Worm (Caenorhabditis elegans) whole organism, L4/young adult: Measurements from ENCODE around the gene kin-19.

Experiments used
- W03F9.2 ChIP-seq: fragments of 150-350 bp; optimal IDR thresholded peaks from 2 replicates; lab custom pipeline; 2014; ENCODE audit warnings: missing biosample characterization, missing genetic modification characterization
- him-1 ChIP-seq: sonication (generic microtip); optimal IDR thresholded peaks from 2 replicates; lab custom pipeline; 2016; ENCODE audit warnings: missing genotype, missing genetic modification reagents, missing genetic modification characterization, missing compliant biosample characterization

DNA sequence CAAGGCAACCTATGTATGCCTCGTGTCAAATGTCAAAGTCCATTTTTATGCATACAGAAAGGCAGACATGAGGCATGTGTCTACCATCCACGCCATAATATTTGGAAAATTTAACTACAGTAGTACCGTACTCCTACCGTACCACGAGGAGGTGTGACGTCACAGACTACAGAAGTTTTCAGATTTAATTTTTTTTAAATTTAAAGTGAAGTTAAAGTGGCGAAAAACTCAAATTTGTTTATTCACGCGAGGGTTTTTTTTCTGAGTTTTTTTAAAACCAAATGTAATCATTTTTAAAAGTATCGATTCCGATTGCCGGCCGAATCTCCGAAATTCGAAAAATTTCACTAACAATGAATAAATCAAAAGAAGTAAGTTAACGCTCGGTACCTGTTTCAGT, 4.3 kb upstream of the kin-19 start, which contains the start of gene C03C10.2:
- TF ChIP-seq W03F9.2 (tag; lab: Kevin White, UChicago) (no peak), him-1 (tag; lab: Kevin White, UChicago) (no peak)
